Worm (Caenorhabditis elegans) whole organism, late embryonic: ENCODE data around the gene F11A10.5.
A peak's percentile ranks its signal among the peaks of the same experiment; 100 is the strongest.

Experiments used
- C08G9.2 ChIP-seq: sonication (generic microtip); optimal IDR thresholded peaks from 2 replicates; lab custom pipeline; 2016; ENCODE audit warnings: mild to moderate bottlenecking, missing genetic modification characterization, moderate library complexity, missing compliant biosample characterization
- C38D4.7 ChIP-seq: fragments of 200-800 bp; sonication (Bioruptor generic); optimal IDR thresholded peaks from 2 replicates; lab custom pipeline; 2018; ENCODE audit warnings: mild to moderate bottlenecking, missing genetic modification characterization, moderate library complexity, missing compliant biosample characterization
- F13H6.1 ChIP-seq: sonication (generic microtip); optimal IDR thresholded peaks from 2 replicates; lab custom pipeline; 2016; ENCODE audit warnings: missing genetic modification characterization, missing compliant biosample characterization
- K02D7.2 ChIP-seq: sonication (generic microtip); optimal IDR thresholded peaks from 2 replicates; lab custom pipeline; 2017; ENCODE audit warnings: mild to moderate bottlenecking, missing genetic modification characterization, missing compliant biosample characterization
- T23F11.4 ChIP-seq: fragments of 200-800 bp; sonication (Bioruptor generic); optimal IDR thresholded peaks from 2 replicates; lab custom pipeline; 2018; ENCODE audit warnings: mild to moderate bottlenecking, missing genetic modification characterization, missing compliant biosample characterization
- Y22D7AL.16 ChIP-seq: sonication (generic microtip); optimal IDR thresholded peaks from 2 replicates; lab custom pipeline; 2016; ENCODE audit warnings: missing genetic modification characterization, missing compliant biosample characterization
- ahr-1 ChIP-seq: sonication (generic microtip); optimal IDR thresholded peaks from 2 replicates; lab custom pipeline; 2016; ENCODE audit warnings: missing genetic modification characterization, missing compliant biosample characterization
- ceh-14 ChIP-seq: sonication (generic microtip); optimal IDR thresholded peaks from 2 replicates; lab custom pipeline; 2016; ENCODE audit warnings: missing genotype, missing genetic modification characterization, missing compliant biosample characterization
- ceh-18 ChIP-seq: sonication (generic microtip); optimal IDR thresholded peaks from 2 replicates; lab custom pipeline; 2016; ENCODE audit warnings: missing genetic modification characterization, missing compliant biosample characterization
- ceh-19 ChIP-seq: fragments of 200-800 bp; sonication (Bioruptor generic); optimal IDR thresholded peaks from 2 replicates; lab custom pipeline; 2018; ENCODE audit warnings: mild to moderate bottlenecking, missing genetic modification characterization, missing compliant biosample characterization
- ceh-30 ChIP-seq: fragments of 150-350 bp; optimal IDR thresholded peaks from 2 replicates; lab custom pipeline; 2014; ENCODE audit warnings: missing biosample characterization, missing genetic modification characterization
- ceh-9 ChIP-seq: sonication (generic microtip); optimal IDR thresholded peaks from 2 replicates; lab custom pipeline; 2016; ENCODE audit warnings: mild to moderate bottlenecking, missing genetic modification characterization, inconsistent platforms, missing compliant biosample characterization
- che-1 ChIP-seq: sonication (generic microtip); optimal IDR thresholded peaks from 2 replicates; lab custom pipeline; 2016; ENCODE audit warnings: mild to moderate bottlenecking, missing genetic modification characterization, missing compliant biosample characterization
- dmd-4 ChIP-seq: sonication (generic microtip); optimal IDR thresholded peaks from 2 replicates; lab custom pipeline; 2016; ENCODE audit warnings: borderline replicate concordance, missing genetic modification characterization, missing compliant biosample characterization
- ets-4 ChIP-seq: sonication (generic microtip); optimal IDR thresholded peaks from 2 replicates; lab custom pipeline; 2016; ENCODE audit warnings: missing genetic modification characterization, missing compliant biosample characterization
- eyg-1 ChIP-seq: sonication (generic microtip); optimal IDR thresholded peaks from 2 replicates; lab custom pipeline; 2016; ENCODE audit warnings: missing genotype, missing genetic modification characterization, missing compliant biosample characterization
- fax-1 ChIP-seq: sonication (generic microtip); optimal IDR thresholded peaks from 2 replicates; lab custom pipeline; 2016; ENCODE audit warnings: missing genotype, missing genetic modification characterization, missing compliant biosample characterization
- gmeb-2 ChIP-seq: sonication (generic microtip); optimal IDR thresholded peaks from 2 replicates; lab custom pipeline; 2016; ENCODE audit warnings: missing genetic modification characterization, inconsistent platforms, missing compliant biosample characterization
- hlh-8 ChIP-seq: sonication (generic microtip); optimal IDR thresholded peaks from 2 replicates; lab custom pipeline; 2016; ENCODE audit warnings: missing genotype, missing genetic modification characterization, missing compliant biosample characterization
- lim-6 ChIP-seq: sonication (generic microtip); optimal IDR thresholded peaks from 2 replicates; lab custom pipeline; 2016; ENCODE audit warnings: missing genetic modification characterization, missing compliant biosample characterization
- lin-11 ChIP-seq: fragments of 200-800 bp; sonication (Bioruptor generic); optimal IDR thresholded peaks from 2 replicates; lab custom pipeline; 2018; ENCODE audit warnings: mild to moderate bottlenecking, missing genetic modification characterization, missing compliant biosample characterization
- madf-2 ChIP-seq: sonication (generic microtip); optimal IDR thresholded peaks from 2 replicates; lab custom pipeline; 2017; ENCODE audit warnings: missing genetic modification characterization, missing compliant biosample characterization
- nhr-11 ChIP-seq: fragments of 150-350 bp; optimal IDR thresholded peaks from 2 replicates; lab custom pipeline; 2014; ENCODE audit warnings: missing biosample characterization, missing genetic modification characterization
- nhr-232 ChIP-seq: sonication (generic microtip); optimal IDR thresholded peaks from 2 replicates; lab custom pipeline; 2016; ENCODE audit warnings: missing genetic modification characterization, missing compliant biosample characterization
- odd-2 ChIP-seq: sonication (generic microtip); optimal IDR thresholded peaks from 2 replicates; lab custom pipeline; 2017; ENCODE audit warnings: antibody characterized with exemption, mild to moderate bottlenecking, missing genetic modification characterization, missing compliant biosample characterization
- pat-9 ChIP-seq: fragments of 200-800 bp; sonication (Bioruptor generic); optimal IDR thresholded peaks from 2 replicates; lab custom pipeline; 2018; ENCODE audit warnings: mild to moderate bottlenecking, missing genetic modification characterization, moderate library complexity, missing compliant biosample characterization
- pha-2 ChIP-seq: sonication (generic microtip); optimal IDR thresholded peaks from 2 replicates; lab custom pipeline; 2017; ENCODE audit warnings: mild to moderate bottlenecking, missing genetic modification characterization, missing compliant biosample characterization
- pha-4 ChIP-seq: fragments of 150-350 bp; optimal IDR thresholded peaks from 2 replicates; lab custom pipeline; 2018; ENCODE audit warnings: missing biosample characterization, missing genetic modification reagents, missing genetic modification characterization
- ref-2 ChIP-seq: sonication (generic microtip); optimal IDR thresholded peaks from 2 replicates; lab custom pipeline; 2016; ENCODE audit warnings: missing genetic modification characterization, missing compliant biosample characterization
- rnt-1 ChIP-seq: sonication (generic microtip); optimal IDR thresholded peaks from 2 replicates; lab custom pipeline; 2016; ENCODE audit warnings: missing genetic modification characterization, missing compliant biosample characterization
- sdc-2 ChIP-seq: sonication (generic microtip); optimal IDR thresholded peaks from 2 replicates; lab custom pipeline; 2016; ENCODE audit warnings: missing genotype, missing genetic modification characterization, missing compliant biosample characterization
- sox-2 ChIP-seq: fragments of 200-800 bp; sonication (Bioruptor generic); IDR thresholded peaks from 2 replicates; pipeline ENCODE4 v1.3.6; 2022; ENCODE audit warnings: missing genetic modification reagents, missing genetic modification characterization, missing compliant biosample characterization
- syd-9 ChIP-seq: sonication (generic microtip); optimal IDR thresholded peaks from 2 replicates; lab custom pipeline; 2016; ENCODE audit warnings: mild to moderate bottlenecking, missing genetic modification characterization, moderate library complexity, missing compliant biosample characterization
- ttx-3 ChIP-seq: sonication (generic microtip); optimal IDR thresholded peaks from 2 replicates; lab custom pipeline; 2016; ENCODE audit warnings: missing genetic modification reagents, missing genetic modification characterization, missing compliant biosample characterization
- unc-55 ChIP-seq: sonication (generic microtip); optimal IDR thresholded peaks from 2 replicates; lab custom pipeline; 2017; ENCODE audit warnings: missing biosample characterization, missing genetic modification reagents, missing genetic modification characterization

The F11A10.5 gene

DNA sequence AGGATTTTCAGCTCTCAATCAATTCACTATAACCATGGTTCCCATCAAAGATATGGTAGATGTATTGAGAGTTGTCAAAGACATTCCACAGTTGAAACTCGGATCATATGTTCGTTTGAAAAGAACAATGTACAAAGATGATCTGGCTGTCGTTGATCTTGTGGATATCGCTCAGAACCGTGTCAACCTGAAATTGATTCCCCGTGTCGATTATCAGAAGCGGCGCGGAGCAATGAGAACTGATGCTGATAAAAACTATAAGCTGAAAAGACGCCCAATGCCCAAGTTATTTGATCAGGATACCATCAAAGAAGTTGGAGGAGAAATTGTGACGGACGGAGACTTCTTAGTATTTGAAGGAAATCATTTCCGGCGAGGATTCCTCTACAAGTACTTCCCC is 41.5 kb upstream of the F11A10.5 start:
- TF ChIP-seq lim-6, result no peak
- no peak for TF ChIP-seq dmd-4 (tag; lab: Kevin White, UChicago)
- TF ChIP-seq pha-4 (tag; lab: Kevin White, UChicago), result no peak
- TF ChIP-seq sdc-2, result no peak

DNA sequence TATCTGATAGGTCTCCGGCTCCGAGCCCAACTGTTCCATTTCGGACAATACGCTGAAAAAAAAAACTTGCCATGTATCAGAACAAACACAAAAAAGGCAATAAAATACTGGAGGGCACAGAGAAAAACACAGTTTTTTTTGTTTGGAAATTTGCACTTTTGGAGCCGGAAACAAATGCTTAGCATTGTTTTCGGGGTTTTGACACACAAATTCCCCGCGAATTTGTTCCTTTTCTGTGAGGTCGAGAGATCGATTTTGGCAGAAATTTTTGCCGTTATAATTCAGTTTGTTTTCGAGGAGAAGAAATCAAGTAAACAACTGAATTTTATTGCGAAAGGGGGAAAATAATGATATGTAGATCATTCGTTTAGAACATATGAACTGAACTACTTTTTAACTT is 37.3 kb upstream of the F11A10.5 start, which contains the start of gene K08E4.2:
K08E4.2 (minus strand) TSS at position 54 of the 400 bp plus-strand sequence.
- no peak for TF ChIP-seq sox-2 (GFP tag; lab: Robert Waterston, UW)

DNA sequence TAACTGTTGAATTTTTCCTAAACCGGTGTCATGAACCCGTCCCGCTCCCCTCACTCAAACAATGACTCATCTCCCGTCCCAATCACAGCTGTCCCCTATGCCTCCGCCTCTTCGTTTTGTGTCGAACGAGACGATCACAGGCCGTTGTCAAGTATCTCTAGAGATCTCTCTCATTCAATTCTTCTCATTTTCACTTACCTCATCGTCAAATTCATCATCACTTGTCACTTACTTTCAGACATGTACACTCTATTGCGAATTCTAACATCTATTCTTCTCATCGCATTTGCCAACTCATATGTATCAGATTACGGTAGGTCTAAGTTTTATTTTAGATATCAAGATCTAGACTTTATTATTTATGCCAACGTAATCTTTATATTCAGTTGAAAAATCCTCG is 36.4 kb upstream of the F11A10.5 start, which contains the start of gene K08E4.3:
K08E4.3 (plus strand) TSS at position 235 of the 400 bp plus-strand sequence.
- TF ChIP-seq ref-2, result no peak
- peak; percentile 57 for TF ChIP-seq unc-55 (GFP tag; lab: Kevin White, UChicago)

DNA sequence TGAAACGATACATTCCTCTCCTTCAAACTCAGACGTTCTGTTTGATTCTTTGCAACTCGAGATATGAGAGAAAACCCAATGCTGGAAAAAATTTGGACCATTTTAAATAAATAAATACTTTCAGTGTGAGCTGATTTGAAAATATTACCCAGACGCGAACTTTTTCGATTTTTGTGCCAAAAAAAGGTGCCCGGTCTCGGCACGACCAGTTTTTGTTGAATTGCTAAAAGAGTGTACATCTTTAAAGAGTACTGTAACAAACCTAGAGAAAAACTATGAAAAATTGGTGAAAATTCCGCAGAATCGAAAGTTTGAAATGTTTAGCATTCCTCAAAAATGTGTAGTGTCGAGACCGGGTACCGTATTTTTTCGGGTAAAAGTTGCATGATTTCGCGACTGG is 32.7 kb upstream of the F11A10.5 start, which contains the start of gene K08E4.8:
K08E4.8 (minus strand) TSS at position 101 of the 400 bp plus-strand sequence.
- TF ChIP-seq Y22D7AL.16 (tag; lab: Kevin White, UChicago) (no peak), dmd-4 (tag; lab: Kevin White, UChicago) (no peak), pha-2 (tag; lab: Kevin White, UChicago) (no peak), ceh-30 (tag; lab: Kevin White, UChicago) (no peak), C38D4.7 (GFP tag; lab: Kevin White, UChicago) (no peak), rnt-1 (no peak), T23F11.4 (GFP tag; lab: Kevin White, UChicago) (no peak), ets-4 (tag; lab: Kevin White, UChicago) (no peak), lim-6 (no peak), ahr-1 (tag; lab: Kevin White, UChicago) (no peak), ceh-19 (GFP tag; lab: Kevin White, UChicago) (no peak), C08G9.2 (tag; lab: Kevin White, UChicago) (no peak), gmeb-2 (no peak), ceh-18 (tag; lab: Kevin White, UChicago) (no peak), K02D7.2 (tag; lab: Kevin White, UChicago) (no peak), pat-9 (tag; lab: Kevin White, UChicago) (no peak), nhr-11 (tag; lab: Kevin White, UChicago) (no peak), syd-9 (no peak), madf-2 (tag; lab: Kevin White, UChicago) (no peak)

DNA sequence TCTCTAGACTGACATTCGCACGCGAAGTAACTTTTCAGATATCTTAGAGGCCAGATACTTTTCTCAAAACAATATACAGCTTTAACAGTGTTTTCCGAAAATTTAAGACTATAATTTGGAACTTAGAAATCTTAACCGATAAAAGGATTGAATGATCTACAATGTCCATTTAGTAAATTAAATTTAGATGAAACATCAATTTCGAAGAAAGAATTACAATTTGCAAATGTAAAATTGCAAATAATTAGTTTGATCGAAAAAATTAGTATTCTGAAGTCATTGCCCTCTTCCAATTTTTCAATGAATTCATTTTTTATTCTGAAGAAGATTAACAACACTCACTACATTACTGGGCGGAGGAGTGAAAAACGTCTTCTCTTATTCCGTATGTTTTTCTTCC is 25.3 kb upstream of the F11A10.5 start, which contains the start of gene bath-37:
bath-37 (plus strand) TSS at position 301 of the 400 bp plus-strand sequence.
- no peak for TF ChIP-seq K02D7.2 (tag; lab: Kevin White, UChicago)
- TF ChIP-seq gmeb-2, result no peak
- TF ChIP-seq F13H6.1 (tag; lab: Kevin White, UChicago), result no peak
- TF ChIP-seq ets-4 (tag; lab: Kevin White, UChicago), result no peak
- TF ChIP-seq hlh-8 (tag; lab: Kevin White, UChicago), result no peak
- TF ChIP-seq ceh-9 (tag; lab: Kevin White, UChicago), result no peak
- TF ChIP-seq ttx-3 (tag; lab: Kevin White, UChicago), result no peak
- no peak for TF ChIP-seq C38D4.7 (GFP tag; lab: Kevin White, UChicago)
- no peak for TF ChIP-seq ceh-19 (GFP tag; lab: Kevin White, UChicago)
- no peak for TF ChIP-seq ceh-14 (tag; lab: Kevin White, UChicago)
- no peak for TF ChIP-seq madf-2 (tag; lab: Kevin White, UChicago)
- no peak for TF ChIP-seq ahr-1 (tag; lab: Kevin White, UChicago)
- no peak for TF ChIP-seq fax-1 (tag; lab: Kevin White, UChicago)
- no peak for TF ChIP-seq eyg-1 (tag; lab: Kevin White, UChicago)
- TF ChIP-seq che-1, result no peak
- no peak for TF ChIP-seq lin-11 (tag; lab: Kevin White, UChicago)
- no peak for TF ChIP-seq odd-2 (tag; lab: Kevin White, UChicago)
- TF ChIP-seq nhr-232 (tag; lab: Kevin White, UChicago), result no peak
- TF ChIP-seq, all 69 proteins: peak for 0
